Worm (Caenorhabditis elegans) whole organism, L1 larva: ENCODE results near the gene lact-7.

Experiments
- C16A3.4 ChIP-seq: fragments of 150-350 bp; optimal IDR thresholded peaks from 2 replicates; lab custom pipeline; 2014; ENCODE audit warnings: missing biosample characterization, missing genetic modification characterization
- F16B12.6 ChIP-seq: fragments of 150-350 bp; optimal IDR thresholded peaks from 2 replicates; lab custom pipeline; 2014; ENCODE audit warnings: missing biosample characterization, missing genetic modification characterization
- aha-1 ChIP-seq: fragments of 150-350 bp; optimal IDR thresholded peaks from 2 replicates; lab custom pipeline; 2014; ENCODE audit warnings: missing biosample characterization, missing genetic modification characterization
- aly-2 ChIP-seq: fragments of 150-350 bp; optimal IDR thresholded peaks from 2 replicates; lab custom pipeline; 2014; ENCODE audit warnings: missing biosample characterization, missing genetic modification characterization
- blmp-1 ChIP-seq: fragments of 150-350 bp; optimal IDR thresholded peaks from 2 replicates; lab custom pipeline; 2014; ENCODE audit warnings: missing biosample characterization, missing genetic modification characterization
- ceh-63 ChIP-seq: fragments of 200-800 bp; sonication (Bioruptor generic); optimal IDR thresholded peaks from 2 replicates; lab custom pipeline; 2018; ENCODE audit warnings: mild to moderate bottlenecking, missing genetic modification characterization, missing compliant biosample characterization
- ceh-8 ChIP-seq: fragments of 200-800 bp; sonication (Bioruptor generic); optimal IDR thresholded peaks from 2 replicates; lab custom pipeline; 2018; ENCODE audit warnings: mild to moderate bottlenecking, missing genetic modification characterization, moderate library complexity, missing compliant biosample characterization
- ceh-90 ChIP-seq: sonication (generic microtip); optimal IDR thresholded peaks from 2 replicates; lab custom pipeline; 2016; ENCODE audit warnings: missing genetic modification characterization, missing compliant biosample characterization
- ces-1 ChIP-seq: fragments of 150-350 bp; optimal IDR thresholded peaks from 2 replicates; lab custom pipeline; 2014; ENCODE audit warnings: missing biosample characterization, missing genetic modification reagents, missing genetic modification characterization
- dsc-1 ChIP-seq: sonication (generic microtip); optimal IDR thresholded peaks from 2 replicates; lab custom pipeline; 2016; ENCODE audit warnings: mild to moderate bottlenecking, missing genetic modification characterization, missing compliant biosample characterization
- efl-1 ChIP-seq, 4 experiments: fragments of 150-350 bp; optimal IDR thresholded peaks in 3 of 4; peaks in 1 of 4; 1 replicate in 1 of 4; 2 replicates in 3 of 4; lab custom pipeline; 2014; ENCODE audit warnings: missing biosample characterization in 2 of 4, missing genetic modification characterization in 2 of 4, missing genetic modification reagents in 2 of 4
- efl-3 ChIP-seq: fragments of 200-800 bp; sonication (Bioruptor generic); optimal IDR thresholded peaks from 2 replicates; lab custom pipeline; 2018; ENCODE audit warnings: mild to moderate bottlenecking, missing genetic modification characterization, missing compliant biosample characterization
- egl-27 ChIP-seq, 2 experiments: fragments of 150-350 bp in 1 of 2; sonication (generic microtip); optimal IDR thresholded peaks; 3 replicates each; lab custom pipeline; 2017 to 2018; ENCODE audit warnings: missing biosample characterization in 2 of 2, missing genetic modification characterization in 2 of 2, missing genetic modification reagents in 2 of 2
- elt-2 ChIP-seq: sonication (generic microtip); optimal IDR thresholded peaks from 2 replicates; lab custom pipeline; 2016; ENCODE audit warnings: missing genetic modification characterization, mild to moderate bottlenecking, inconsistent platforms, missing compliant biosample characterization, missing genetic modification reagents
- ets-5 ChIP-seq: fragments of 200-800 bp; sonication (Bioruptor generic); IDR thresholded peaks from 2 replicates; pipeline ENCODE4 v1.3.6; 2022; ENCODE audit warnings: missing genetic modification characterization, missing compliant biosample characterization
- fkh-10 ChIP-seq: sonication (generic microtip); optimal IDR thresholded peaks from 2 replicates; lab custom pipeline; 2017; ENCODE audit warnings: missing biosample characterization, missing genetic modification reagents, missing genetic modification characterization
- fkh-4 ChIP-seq: sonication (generic microtip); optimal IDR thresholded peaks from 2 replicates; lab custom pipeline; 2016; ENCODE audit warnings: missing compliant biosample characterization, missing genetic modification characterization, borderline replicate concordance
- grh-1 ChIP-seq: fragments of 200-800 bp; sonication (Bioruptor generic); IDR thresholded peaks from 2 replicates; pipeline ENCODE4 v1.3.6; 2022; ENCODE audit warnings: missing genetic modification reagents, missing genetic modification characterization, missing compliant biosample characterization
- hlh-17 ChIP-seq: fragments of 200-800 bp; sonication (Bioruptor generic); optimal IDR thresholded peaks from 2 replicates; lab custom pipeline; 2018; ENCODE audit warnings: missing genetic modification characterization, mild to moderate bottlenecking, missing compliant biosample characterization, moderate library complexity, borderline replicate concordance
- hpl-2 ChIP-seq: fragments of 150-350 bp; optimal IDR thresholded peaks from 2 replicates; lab custom pipeline; 2014; ENCODE audit warnings: missing biosample characterization, missing genetic modification reagents, missing genetic modification characterization
- lin-15B ChIP-seq: fragments of 150-350 bp; sonication (generic microtip); optimal IDR thresholded peaks from 3 replicates; lab custom pipeline; 2014; ENCODE audit warnings: missing biosample characterization, missing genetic modification characterization
- lin-35 ChIP-seq, 2 experiments: fragments of 150-350 bp; optimal IDR thresholded peaks; 2 replicates each; lab custom pipeline; 2014; ENCODE audit warnings: missing biosample characterization in 2 of 2, missing genetic modification characterization in 2 of 2, missing genetic modification reagents in 2 of 2
- mab-9 ChIP-seq: fragments of 200-800 bp; sonication (Bioruptor generic); IDR thresholded peaks from 2 replicates; pipeline ENCODE4 v1.3.6; 2022; ENCODE audit warnings: missing genetic modification reagents, missing genetic modification characterization, missing compliant biosample characterization
- mdl-1 ChIP-seq, 2 experiments: fragments of 150-350 bp; optimal IDR thresholded peaks; 2 replicates each; lab custom pipeline; 2014 to 2017; ENCODE audit warnings: missing biosample characterization in 2 of 2, missing genetic modification characterization in 2 of 2, inconsistent platforms in 1 of 2
- mef-2 ChIP-seq: fragments of 150-350 bp; optimal IDR thresholded peaks from 2 replicates; lab custom pipeline; 2014; ENCODE audit warnings: missing biosample characterization, missing genetic modification characterization
- nhr-11 ChIP-seq: fragments of 150-350 bp; optimal IDR thresholded peaks from 2 replicates; lab custom pipeline; 2014; ENCODE audit warnings: missing biosample characterization, missing genetic modification characterization
- nhr-20 ChIP-seq: sonication (generic microtip); optimal IDR thresholded peaks from 2 replicates; lab custom pipeline; 2016; ENCODE audit warnings: mild to moderate bottlenecking, missing genetic modification characterization, missing compliant biosample characterization
- nhr-237 ChIP-seq: fragments of 150-350 bp; optimal IDR thresholded peaks from 2 replicates; lab custom pipeline; 2014; ENCODE audit warnings: missing biosample characterization, missing genetic modification characterization
- nhr-28 ChIP-seq: fragments of 150-350 bp; optimal IDR thresholded peaks from 2 replicates; lab custom pipeline; 2014; ENCODE audit warnings: missing biosample characterization, missing genetic modification characterization
- nhr-47 ChIP-seq: sonication (generic microtip); optimal IDR thresholded peaks from 2 replicates; lab custom pipeline; 2016; ENCODE audit warnings: mild to moderate bottlenecking, missing genetic modification characterization, moderate library complexity, missing compliant biosample characterization
- nhr-71 ChIP-seq: sonication (generic microtip); optimal IDR thresholded peaks from 2 replicates; lab custom pipeline; 2016; ENCODE audit warnings: mild to moderate bottlenecking, missing genetic modification characterization, moderate library complexity, missing compliant biosample characterization
- nhr-77 ChIP-seq: fragments of 150-350 bp; optimal IDR thresholded peaks from 2 replicates; lab custom pipeline; 2014; ENCODE audit warnings: missing biosample characterization, missing genetic modification characterization
- nhr-84 ChIP-seq: sonication (generic microtip); optimal IDR thresholded peaks from 2 replicates; lab custom pipeline; 2017; ENCODE audit warnings: missing biosample characterization, missing genetic modification characterization
- nhr-85 ChIP-seq: sonication (generic microtip); peaks from one replicate; lab custom pipeline; 2016; ENCODE audit warnings: missing genetic modification characterization, inconsistent platforms, missing compliant biosample characterization
- pqm-1 ChIP-seq: sonication (generic microtip); optimal IDR thresholded peaks from 3 replicates; lab custom pipeline; 2017; ENCODE audit warnings: missing biosample characterization, missing genetic modification characterization
- skn-1 ChIP-seq: fragments of 150-350 bp; optimal IDR thresholded peaks from 2 replicates; lab custom pipeline; 2014; ENCODE audit warnings: missing biosample characterization, missing genetic modification characterization
- snpc-4 ChIP-seq: fragments of 150-350 bp; optimal IDR thresholded peaks from 2 replicates; lab custom pipeline; 2014; ENCODE audit warnings: missing biosample characterization, missing genetic modification characterization
- snu-23 ChIP-seq: sonication (generic microtip); optimal IDR thresholded peaks from 2 replicates; lab custom pipeline; 2016; ENCODE audit warnings: missing genetic modification characterization, missing compliant biosample characterization
- sox-4 ChIP-seq: sonication (generic microtip); optimal IDR thresholded peaks from 2 replicates; lab custom pipeline; 2016; ENCODE audit warnings: missing genetic modification characterization, missing compliant biosample characterization
- sptf-1 ChIP-seq: fragments of 150-350 bp; optimal IDR thresholded peaks from 2 replicates; lab custom pipeline; 2014; ENCODE audit warnings: missing biosample characterization, missing genetic modification characterization
- sup-37 ChIP-seq: fragments of 200-800 bp; sonication (Bioruptor generic); optimal IDR thresholded peaks from 2 replicates; lab custom pipeline; 2018; ENCODE audit warnings: mild to moderate bottlenecking, missing genetic modification characterization, missing compliant biosample characterization
- tbx-2 ChIP-seq: sonication (generic microtip); optimal IDR thresholded peaks from 2 replicates; lab custom pipeline; 2016; ENCODE audit warnings: missing genetic modification characterization, missing compliant biosample characterization
- tlp-1 ChIP-seq: fragments of 150-350 bp; optimal IDR thresholded peaks from 2 replicates; lab custom pipeline; 2014; ENCODE audit warnings: missing biosample characterization, missing genetic modification characterization
- unc-130 ChIP-seq: fragments of 150-350 bp; optimal IDR thresholded peaks from 2 replicates; lab custom pipeline; 2017; ENCODE audit warnings: missing biosample characterization, missing genetic modification characterization, inconsistent platforms
- unc-98 ChIP-seq: fragments of 200-800 bp; sonication (Bioruptor generic); IDR thresholded peaks from 2 replicates; pipeline ENCODE4 v1.3.6; 2022; ENCODE audit warnings: missing genetic modification characterization, missing compliant biosample characterization
- vab-15 ChIP-seq: sonication (generic microtip); optimal IDR thresholded peaks from 2 replicates; lab custom pipeline; 2017; ENCODE audit warnings: missing genotype, mild to moderate bottlenecking, missing genetic modification characterization, missing compliant biosample characterization
- xbp-1 ChIP-seq: sonication (generic microtip); optimal IDR thresholded peaks from 2 replicates; lab custom pipeline; 2016; ENCODE audit warnings: missing genetic modification characterization, missing compliant biosample characterization
- ztf-11 ChIP-seq, 2 experiments: sonication (generic microtip); optimal IDR thresholded peaks; 2 replicates each; lab custom pipeline; 2016 to 2017; ENCODE audit warnings: missing genetic modification characterization in 2 of 2, missing biosample characterization in 1 of 2, missing compliant biosample characterization in 1 of 2
- ztf-4 ChIP-seq: fragments of 150-350 bp; optimal IDR thresholded peaks from 2 replicates; lab custom pipeline; 2014; ENCODE audit warnings: missing biosample characterization, missing genetic modification characterization

The lact-7 gene

DNA sequence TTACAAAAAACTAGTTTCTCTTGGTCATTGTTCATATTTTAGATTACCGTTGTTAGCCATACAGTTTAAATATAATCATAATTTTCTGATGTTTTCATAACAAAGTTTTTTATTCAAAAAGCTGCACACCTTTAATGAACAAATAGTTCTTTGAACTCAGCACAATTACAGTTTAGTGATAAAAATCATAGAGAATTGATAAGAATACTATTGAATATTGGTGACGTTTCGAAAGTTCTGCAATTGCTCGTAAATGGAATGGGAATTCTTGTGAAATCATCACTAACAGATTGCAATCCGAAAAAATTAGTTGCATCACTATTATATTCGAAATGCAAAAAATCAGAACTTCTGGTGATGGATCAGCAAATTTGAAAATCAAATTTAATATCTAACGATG, 24.8 kb upstream of the lact-7 start:
- TF ChIP-seq nhr-84 (tag; lab: Kevin White, UChicago) (no peak), elt-2 (tag; lab: Kevin White, UChicago) (peak; percentile 1), sox-4 (tag; lab: Kevin White, UChicago) (no peak)

DNA sequence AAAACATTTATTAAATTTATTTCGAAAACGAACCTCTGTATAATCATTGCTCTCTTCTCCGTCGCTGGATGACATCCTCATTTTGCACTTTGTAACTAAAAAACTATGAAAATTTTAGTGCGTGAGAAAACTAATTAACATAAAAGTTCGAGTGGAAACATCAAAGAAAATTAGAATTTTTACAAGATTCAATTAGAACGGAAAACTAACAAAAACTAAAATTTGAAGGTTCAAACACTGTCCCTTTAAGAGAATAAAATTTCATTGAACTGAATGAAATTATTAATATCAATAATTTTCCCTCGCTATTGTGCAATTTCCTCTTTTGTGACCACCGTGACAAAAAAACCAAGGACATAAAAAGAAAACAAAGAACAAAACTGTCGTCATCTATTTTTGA, 21.9 kb upstream of the lact-7 start, which contains the start of gene D1053.3:
D1053.3 (minus strand) TSS at position 101 of the 400 bp plus-strand sequence.
- TF ChIP-seq C16A3.4 (tag; lab: Kevin White, UChicago) (no peak), snu-23 (GFP tag; lab: Kevin White, UChicago) (no peak), hlh-17 (no peak), ets-5 (GFP tag; lab: Robert Waterston, UW) (no peak), dsc-1 (no peak), unc-98 (GFP tag; lab: Robert Waterston, UW) (no peak), lin-15B (no peak), elt-2 (tag; lab: Kevin White, UChicago) (no peak), ztf-4 (tag; lab: Kevin White, UChicago) (no peak)

DNA sequence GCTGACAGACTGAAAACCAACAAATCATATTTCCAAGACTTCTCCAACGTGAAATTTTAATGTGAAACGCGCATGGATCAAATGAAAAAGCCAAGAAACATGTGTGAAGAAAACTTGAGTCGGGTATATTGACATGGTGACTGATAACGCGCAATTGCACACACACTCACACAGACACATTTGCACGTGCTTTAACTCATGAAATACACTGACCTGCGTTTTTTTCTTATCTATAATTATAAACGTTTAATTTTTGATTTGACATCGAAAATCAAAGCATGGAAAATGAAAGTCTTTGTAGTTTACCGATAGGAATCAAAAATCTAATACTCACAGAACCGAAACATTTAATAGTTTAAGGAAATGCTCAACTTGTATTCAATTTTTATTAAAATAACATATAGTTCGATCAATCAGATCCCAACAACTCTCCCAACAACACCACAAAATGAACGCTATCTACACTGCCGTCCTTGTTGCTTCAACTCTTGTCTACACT, 20.3 kb upstream of the lact-7 start, which contains the start of gene nspa-9:
nspa-9 (plus strand) TSS at position 449 of the 499 bp plus-strand sequence.
- TF ChIP-seq aha-1 (no peak), nhr-47 (tag; lab: Kevin White, UChicago) (no peak), unc-130 (tag; lab: Kevin White, UChicago) (no peak), nhr-11 (tag; lab: Kevin White, UChicago) (no peak), efl-1 (optimal IDR thresholded peaks at IDR 0.05; lab: Kevin White, UChicago) (no peak), efl-1 (GFP tag; optimal IDR thresholded peaks at IDR 0.05 in 1 of 2; lab: Kevin White, UChicago) (no peak), nhr-77 (tag; lab: Kevin White, UChicago) (no peak), nhr-28 (tag; lab: Kevin White, UChicago) (no peak), ceh-63 (GFP tag; lab: Kevin White, UChicago) (no peak), hlh-17 (no peak), tlp-1 (tag; lab: Kevin White, UChicago) (no peak), ceh-90 (tag; lab: Kevin White, UChicago) (no peak), ztf-4 (tag; lab: Kevin White, UChicago) (no peak), sptf-1 (tag; lab: Kevin White, UChicago) (no peak), vab-15 (tag; lab: Kevin White, UChicago) (no peak), efl-3 (GFP tag; lab: Kevin White, UChicago) (no peak), snpc-4 (no peak), nhr-237 (tag; lab: Kevin White, UChicago) (no peak), F16B12.6 (tag; lab: Kevin White, UChicago) (no peak), nhr-85 (tag; lab: Kevin White, UChicago) (no peak), hpl-2 (GFP tag; lab: Kevin White, UChicago) (no peak), fkh-4 (tag; lab: Kevin White, UChicago) (no peak), pqm-1 (peak; percentile 46), tbx-2 (tag; lab: Kevin White, UChicago) (no peak), sup-37 (GFP tag; lab: Kevin White, UChicago) (no peak), sox-4 (tag; lab: Kevin White, UChicago) (no peak), xbp-1 (tag; lab: Kevin White, UChicago) (no peak), ztf-11 (tag; optimal IDR thresholded peaks at IDR 0.05; lab: Kevin White, UChicago) (no peak), blmp-1 (tag; lab: Kevin White, UChicago) (no peak), fkh-10 (no peak), nhr-20 (tag; lab: Kevin White, UChicago) (peak; percentile 45), grh-1 (GFP tag; lab: Robert Waterston, UW) (no peak), ceh-8 (GFP tag; lab: Kevin White, UChicago) (no peak), mef-2 (no peak), ces-1 (GFP tag; lab: Kevin White, UChicago) (no peak), egl-27 (tag; optimal IDR thresholded peaks at IDR 0.05; lab: Kevin White, UChicago) (no peak), lin-35 (GFP tag; optimal IDR thresholded peaks at IDR 0.05; lab: Kevin White, UChicago) (peak in 1 of 2 experiments; percentile 30), nhr-71 (tag; lab: Kevin White, UChicago) (peak; percentile 47), aly-2 (tag; lab: Kevin White, UChicago) (no peak), C16A3.4 (tag; lab: Kevin White, UChicago) (no peak), lin-15B (no peak), skn-1 (tag; lab: Kevin White, UChicago) (no peak), mab-9 (GFP tag; lab: Robert Waterston, UW) (no peak), mdl-1 (tag; optimal IDR thresholded peaks at IDR 0.05; lab: Kevin White, UChicago) (peak in 1 of 2 experiments; percentile 57), elt-2 (tag; lab: Kevin White, UChicago) (peak; percentile 92)
